Fruit fly (Drosophila melanogaster): ENCODE data around the gene CG2162.

CG2162 gene

dm6 chr3L:3036951-3037586 is 2.1 kb downstream of the CG2162 start (continued):
- TF ChIP-seq CG10669 (GFP tag; optimal IDR thresholded peaks at IDR 0.05) = no peak
- no peak for TF ChIP-seq CG8119 (GFP tag; IDR thresholded peaks at IDR 0.05)
- TF ChIP-seq achi (GFP tag; optimal IDR thresholded peaks at IDR 0.05) = peak; percentile 28
- no peak for TF ChIP-seq Gug (GFP tag; IDR thresholded peaks at IDR 0.05)
- no peak for TF ChIP-seq CG10631 (GFP tag; optimal IDR thresholded peaks at IDR 0.05)
- no peak for TF ChIP-seq Sox15 (GFP tag; optimal IDR thresholded peaks at IDR 0.05)
- peak; percentile 20 for TF ChIP-seq CG34406 (GFP tag; optimal IDR thresholded peaks at IDR 0.05)
- no peak for TF ChIP-seq CG11294 (GFP tag; IDR thresholded peaks at IDR 0.05)

dm6 chr3L:3037822-3038563 is 3.0 kb downstream of the CG2162 start:
- peak; percentile 89 for TF ChIP-seq vri (GFP tag; optimal IDR thresholded peaks at IDR 0.05)
- TF ChIP-seq Eip78C (GFP tag) = peak; percentile 20
- no peak for TF ChIP-seq CG3919 (GFP tag; optimal IDR thresholded peaks at IDR 0.05)
- no peak for TF ChIP-seq salr (GFP tag; optimal IDR thresholded peaks at IDR 0.05)
- TF ChIP-seq eg (GFP tag; IDR thresholded peaks at IDR 0.05) = peak; percentile 53; the same call in 2 of the 3 replicates
- TF ChIP-seq CG11762 (GFP tag; optimal IDR thresholded peaks at IDR 0.05; ENCODE audit: insufficient read depth) = no peak
- peak; percentile 41 for TF ChIP-seq CG16779 (tag; optimal IDR thresholded peaks at IDR 0.05)
- no peak for TF ChIP-seq Eip75B (GFP tag; optimal IDR thresholded peaks at IDR 0.05)
- peak; percentile 55 for TF ChIP-seq CG15336 (GFP tag; IDR thresholded peaks at IDR 0.05)
- no peak for TF ChIP-seq Hr4 (GFP tag; optimal IDR thresholded peaks at IDR 0.05)
- peak; percentile 31; the same call in 1 of the 2 replicates for TF ChIP-seq Gug (GFP tag; IDR thresholded peaks at IDR 0.05)
- TF ChIP-seq CG8119 (GFP tag; IDR thresholded peaks at IDR 0.05) = no peak
- peak; percentile 74; the same call in 2 of the 3 replicates for TF ChIP-seq CG6163 (GFP tag; IDR thresholded peaks at IDR 0.05)
- no peak for TF ChIP-seq CG7368 (GFP tag; optimal IDR thresholded peaks at IDR 0.05)
- TF ChIP-seq Sox102F (GFP tag; optimal IDR thresholded peaks at IDR 0.05) = no peak
- peak; percentile 53; the same call in 1 of the 2 replicates for TF ChIP-seq CG11294 (GFP tag; IDR thresholded peaks at IDR 0.05)
- peak; percentile 87 for TF ChIP-seq svp (GFP tag)
- no peak for TF ChIP-seq CG4318 (GFP tag; optimal IDR thresholded peaks at IDR 0.05)

dm6 chr3L:3042150-3043049 is 7.4 kb downstream of the CG2162 start, which contains the start of gene Prx4:
Gene Prx4 (plus strand): TSS chr3L:3042359.
- TF ChIP-seq dsx (GFP tag; optimal IDR thresholded peaks at IDR 0.05; ENCODE audit: poor library complexity, severe bottlenecking) (peak; percentile 23), svp (GFP tag) (peak; percentile 88), topi (GFP tag; optimal IDR thresholded peaks at IDR 0.05) (peak; percentile 61), dac (GFP tag; optimal IDR thresholded peaks at IDR 0.05) (no peak), Eip78C (GFP tag) (peak; percentile 70), CG11762 (GFP tag; optimal IDR thresholded peaks at IDR 0.05; ENCODE audit: insufficient read depth) (no peak), CG6792 (GFP tag; optimal IDR thresholded peaks at IDR 0.05) (peak; percentile 43), Lpt (GFP tag; optimal IDR thresholded peaks at IDR 0.05) (no peak), CG3032 (tag; optimal IDR thresholded peaks at IDR 0.05) (peak; percentile 47), acj6 (GFP tag; optimal IDR thresholded peaks at IDR 0.05) (peak; percentile 64), OdsH (GFP tag; optimal IDR thresholded peaks at IDR 0.05) (peak; percentile 55), CG11902 (GFP tag; optimal IDR thresholded peaks at IDR 0.05) (peak; percentile 21), Smox (GFP tag; optimal IDR thresholded peaks at IDR 0.05) (peak; percentile 59), Ets96B (tag; optimal IDR thresholded peaks at IDR 0.05) (peak; percentile 58), achi (GFP tag; optimal IDR thresholded peaks at IDR 0.05) (peak; percentile 71), Ets21C (GFP tag; optimal IDR thresholded peaks at IDR 0.05) (peak; percentile 43), fkh (GFP tag; optimal IDR thresholded peaks at IDR 0.05) (no peak), CG6276 (GFP tag; optimal IDR thresholded peaks at IDR 0.05) (peak; percentile 63), salr (GFP tag; optimal IDR thresholded peaks at IDR 0.05) (no peak), esn (GFP tag; optimal IDR thresholded peaks at IDR 0.05) (peak; percentile 81), pdm3 (GFP tag; optimal IDR thresholded peaks at IDR 0.05) (peak; percentile 53), Sox15 (GFP tag; optimal IDR thresholded peaks at IDR 0.05) (peak; percentile 40), Eip93F (GFP tag; optimal IDR thresholded peaks at IDR 0.05) (peak; percentile 34), CG10669 (GFP tag; optimal IDR thresholded peaks at IDR 0.05) (peak; percentile 44), ss (GFP tag; optimal IDR thresholded peaks at IDR 0.05) (peak; percentile 0 to 61), Hr4 (GFP tag; optimal IDR thresholded peaks at IDR 0.05) (peak; percentile 70), CG31627 (GFP tag; optimal IDR thresholded peaks at IDR 0.05) (peak; percentile 59), CG10631 (GFP tag; optimal IDR thresholded peaks at IDR 0.05) (peak; percentile 60), Hr39 (GFP tag; optimal IDR thresholded peaks at IDR 0.05) (peak; percentile 61)

All from whole organism, prepupa.